Worm (Caenorhabditis elegans) whole organism, L4/young adult: ENCODE measurements around the gene C44C10.12.

Experiments used
- W03F9.2 ChIP-seq: fragments of 150-350 bp; optimal IDR thresholded peaks from 2 replicates; lab custom pipeline; 2014; ENCODE audit warnings: missing biosample characterization, missing genetic modification characterization
- dao-5 ChIP-seq: sonication (generic microtip); optimal IDR thresholded peaks from 2 replicates; lab custom pipeline; 2016; ENCODE audit warnings: missing genotype, missing genetic modification characterization, moderate library complexity, missing compliant biosample characterization
- him-1 ChIP-seq: sonication (generic microtip); optimal IDR thresholded peaks from 2 replicates; lab custom pipeline; 2016; ENCODE audit warnings: missing genotype, missing genetic modification reagents, missing genetic modification characterization, missing compliant biosample characterization

ce11 chrX:11745821-11746485 lies 49.2 kb downstream of the C44C10.12 start, which contains the start of gene C40H5.2:
- TF ChIP-seq dao-5 (tag; lab: Kevin White, UChicago) (no peak), W03F9.2 (tag; lab: Kevin White, UChicago) (no peak), him-1 (no peak)
